Worm (Caenorhabditis elegans): Measurements from ENCODE around the gene morc-1.

DNA sequence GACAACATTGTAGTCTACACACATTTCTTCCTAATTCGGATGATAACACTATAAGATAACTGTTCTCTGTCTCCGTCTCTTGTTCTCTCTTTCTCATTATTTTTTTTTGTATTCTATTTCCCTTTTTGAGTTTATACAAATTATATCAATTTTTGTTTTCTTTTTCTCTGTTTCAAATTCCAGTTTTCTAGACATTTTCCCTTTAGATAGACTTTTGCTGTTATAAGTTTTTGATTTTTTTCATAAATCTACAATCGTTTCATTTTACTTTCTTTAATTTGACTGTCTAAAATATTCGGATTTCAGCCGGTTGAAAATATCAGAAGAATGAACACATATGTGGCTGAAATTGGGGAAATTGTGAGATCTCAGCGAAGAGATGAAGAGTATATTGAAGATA is 29.4 kb upstream of the morc-1 start, which contains the start of gene prx-10:
- TF ChIP-seq cog-1 (tag; optimal IDR thresholded peaks at IDR 0.05) (no peak), flt-1 (GFP tag; IDR thresholded peaks at IDR 0.05) (no peak), T22C8.4 (GFP tag; IDR thresholded peaks at IDR 0.05) (no peak)
